Worm (Caenorhabditis elegans) whole organism, L4 larva: ENCODE results near the gene cct-5.

Source experiments
- F37D6.2 ChIP-seq: sonication (generic microtip); optimal IDR thresholded peaks from 2 replicates; lab custom pipeline; 2016; ENCODE audit warnings: mild to moderate bottlenecking, missing genetic modification characterization, missing compliant biosample characterization
- F44E2.7 ChIP-seq: fragments of 200-800 bp; sonication (Bioruptor generic); IDR thresholded peaks from 2 replicates; pipeline ENCODE4 v2.1.2; 2022; ENCODE audit warnings: missing genetic modification characterization, missing compliant biosample characterization
- F49E8.2 ChIP-seq: sonication (generic microtip); optimal IDR thresholded peaks from 2 replicates; lab custom pipeline; 2016; ENCODE audit warnings: missing compliant biosample characterization, mild to moderate bottlenecking, missing genetic modification characterization, borderline replicate concordance
- T20F7.1 ChIP-seq: fragments of 200-800 bp; sonication (Bioruptor generic); optimal IDR thresholded peaks from 2 replicates; lab custom pipeline; 2018; ENCODE audit warnings: mild to moderate bottlenecking, missing genetic modification characterization, missing compliant biosample characterization
- Y48G9A.11 ChIP-seq: fragments of 200-800 bp; sonication (Bioruptor generic); IDR thresholded peaks from 2 replicates; pipeline ENCODE4 v1.3.6; 2022; ENCODE audit warnings: missing genetic modification reagents, missing genetic modification characterization, missing compliant biosample characterization
- aha-1 ChIP-seq: fragments of 150-350 bp; peaks from one replicate; lab custom pipeline; 2014; ENCODE audit warnings: missing biosample characterization, missing genetic modification characterization
- ama-1 ChIP-seq: fragments of 150-350 bp; optimal IDR thresholded peaks from 2 replicates; lab custom pipeline; 2014; ENCODE audit warnings: inconsistent platforms, mixed read lengths
- attf-4 ChIP-seq: sonication (generic microtip); optimal IDR thresholded peaks from 3 replicates; lab custom pipeline; 2017; ENCODE audit warnings: missing biosample characterization, missing genetic modification characterization
- ceh-20 ChIP-seq: fragments of 200-800 bp; sonication (Bioruptor generic); IDR thresholded peaks from 2 replicates; pipeline ENCODE4 v1.3.6; 2022; ENCODE audit warnings: missing genetic modification reagents, missing genetic modification characterization, missing compliant biosample characterization
- ceh-28 ChIP-seq: fragments of 150-350 bp; optimal IDR thresholded peaks from 2 replicates; lab custom pipeline; 2014; ENCODE audit warnings: missing biosample characterization, missing genetic modification reagents, missing genetic modification characterization
- ces-1 ChIP-seq: fragments of 150-350 bp; sonication (generic microtip); optimal IDR thresholded peaks from 4 replicates; lab custom pipeline; 2014; ENCODE audit warnings: missing biosample characterization, missing genetic modification reagents, missing genetic modification characterization
- cey-2 ChIP-seq: sonication (generic microtip); optimal IDR thresholded peaks from 3 replicates; lab custom pipeline; 2017; ENCODE audit warnings: missing genetic modification characterization, mild to moderate bottlenecking, missing compliant biosample characterization, antibody characterized with exemption, borderline replicate concordance; ENCODE audit not compliant: insufficient read depth
- daf-12 ChIP-seq: fragments of 150-350 bp; optimal IDR thresholded peaks from 2 replicates; lab custom pipeline; 2014; ENCODE audit warnings: missing biosample characterization, missing genetic modification reagents, missing genetic modification characterization
- daf-16 ChIP-seq, 3 experiments: sonication (generic microtip); optimal IDR thresholded peaks; 2 replicates each; lab custom pipeline; 2016 to 2017; ENCODE audit warnings: missing genetic modification characterization in 3 of 3, missing genetic modification reagents in 3 of 3, mild to moderate bottlenecking in 2 of 3, missing compliant biosample characterization in 2 of 3, missing biosample characterization in 1 of 3, moderate library complexity in 1 of 3
- daf-19 ChIP-seq: fragments of 200-800 bp; sonication (Bioruptor generic); conservative IDR thresholded peaks from 2 replicates; pipeline ENCODE4 v1.3.6; 2022; ENCODE audit warnings: missing genetic modification characterization, missing compliant biosample characterization
- dmd-6 ChIP-seq: fragments of 200-800 bp; sonication (Bioruptor generic); IDR thresholded peaks from 2 replicates; pipeline ENCODE4 v1.3.6; 2022; ENCODE audit warnings: missing genetic modification reagents, missing genetic modification characterization, missing compliant biosample characterization
- dve-1 ChIP-seq: sonication (generic microtip); optimal IDR thresholded peaks from 2 replicates; lab custom pipeline; 2017; ENCODE audit warnings: antibody characterized with exemption, mild to moderate bottlenecking, missing genetic modification characterization, missing compliant biosample characterization; ENCODE audit not compliant: insufficient read depth
- hif-1 ChIP-seq, 2 experiments: sonication (generic microtip); optimal IDR thresholded peaks; 2 replicates each; lab custom pipeline; 2016 to 2017; ENCODE audit warnings: missing compliant biosample characterization in 2 of 2, missing genetic modification characterization in 2 of 2, missing genetic modification reagents in 2 of 2, missing genotype in 2 of 2, mild to moderate bottlenecking in 1 of 2
- hlh-11 ChIP-seq: fragments of 200-800 bp; sonication (Bioruptor generic); optimal IDR thresholded peaks from 2 replicates; lab custom pipeline; 2018; ENCODE audit warnings: mild to moderate bottlenecking, missing genetic modification characterization, missing compliant biosample characterization
- lin-1 ChIP-seq: fragments of 200-800 bp; sonication (Bioruptor generic); IDR thresholded peaks from 2 replicates; pipeline ENCODE4 v1.3.6; 2022; ENCODE audit warnings: missing genetic modification reagents, missing genetic modification characterization, missing compliant biosample characterization
- lin-13 ChIP-seq: fragments of 150-350 bp; optimal IDR thresholded peaks from 2 replicates; lab custom pipeline; 2014; ENCODE audit warnings: missing biosample characterization, missing genetic modification reagents, missing genetic modification characterization
- lin-29 ChIP-seq: fragments of 200-800 bp; sonication (Bioruptor generic); IDR thresholded peaks from 2 replicates; pipeline ENCODE4 v1.3.6; 2022; ENCODE audit warnings: missing genetic modification reagents, missing genetic modification characterization, missing compliant biosample characterization
- lsy-2 ChIP-seq, 2 experiments: fragments of 150-350 bp in 1 of 2; sonication (generic microtip) in 1 of 2; optimal IDR thresholded peaks; 2 replicates each; lab custom pipeline; 2014 to 2017; ENCODE audit warnings: missing biosample characterization in 2 of 2, missing genetic modification characterization in 2 of 2
- mep-1 ChIP-seq: fragments of 150-350 bp; sonication (generic microtip); optimal IDR thresholded peaks from 3 replicates; lab custom pipeline; 2014; ENCODE audit warnings: missing biosample characterization, missing genetic modification characterization
- mxl-3 ChIP-seq: fragments of 200-800 bp; sonication (Bioruptor generic); optimal IDR thresholded peaks from 2 replicates; lab custom pipeline; 2018; ENCODE audit warnings: mild to moderate bottlenecking, missing genetic modification characterization, missing compliant biosample characterization
- nhr-102 ChIP-seq: sonication (generic microtip); optimal IDR thresholded peaks from 2 replicates; lab custom pipeline; 2016; ENCODE audit warnings: mild to moderate bottlenecking, missing genetic modification characterization, moderate library complexity, missing compliant biosample characterization
- nhr-28 ChIP-seq: fragments of 150-350 bp; optimal IDR thresholded peaks from 2 replicates; lab custom pipeline; 2014; ENCODE audit warnings: missing biosample characterization, missing genetic modification characterization
- nhr-41 ChIP-seq: fragments of 200-800 bp; sonication (Bioruptor generic); IDR thresholded peaks from 2 replicates; pipeline ENCODE4 v1.3.6; 2022; ENCODE audit warnings: missing genetic modification reagents, missing genetic modification characterization, missing compliant biosample characterization
- nhr-42 ChIP-seq: fragments of 200-800 bp; sonication (Bioruptor generic); IDR thresholded peaks from 2 replicates; pipeline ENCODE4 v1.3.6; 2022; ENCODE audit warnings: missing genetic modification characterization, missing compliant biosample characterization
- nhr-48 ChIP-seq: sonication (generic microtip); optimal IDR thresholded peaks from 2 replicates; lab custom pipeline; 2016; ENCODE audit warnings: mild to moderate bottlenecking, missing genetic modification characterization, missing compliant biosample characterization
- nhr-6 ChIP-seq: fragments of 150-350 bp; optimal IDR thresholded peaks from 2 replicates; lab custom pipeline; 2014; ENCODE audit warnings: missing biosample characterization, missing genetic modification characterization
- nhr-77 ChIP-seq: fragments of 150-350 bp; optimal IDR thresholded peaks from 2 replicates; lab custom pipeline; 2014; ENCODE audit warnings: missing biosample characterization, missing genetic modification characterization
- pha-4 ChIP-seq, 2 experiments: fragments of 150-350 bp in 1 of 2; fragments of 200-800 bp in 1 of 2; sonication (Bioruptor generic) in 1 of 2; IDR thresholded peaks in 1 of 2; optimal IDR thresholded peaks in 1 of 2; 2 replicates each; pipeline versions ENCODE4 v1.3.6 to Lab custom; 2014 to 2022; ENCODE audit warnings: missing genetic modification characterization in 2 of 2, missing genetic modification reagents in 2 of 2, missing biosample characterization in 1 of 2, missing compliant biosample characterization in 1 of 2
- php-3 ChIP-seq: fragments of 200-800 bp; sonication (Bioruptor generic); IDR thresholded peaks from 2 replicates; pipeline ENCODE4 v1.3.6; 2022; ENCODE audit warnings: missing genetic modification reagents, missing genetic modification characterization, missing compliant biosample characterization
- pqm-1 ChIP-seq: sonication (generic microtip); optimal IDR thresholded peaks from 2 replicates; lab custom pipeline; 2017; ENCODE audit warnings: missing biosample characterization, missing genetic modification characterization
- rbr-2 ChIP-seq: sonication (generic microtip); optimal IDR thresholded peaks from 2 replicates; lab custom pipeline; 2016; ENCODE audit warnings: missing genotype, missing genetic modification characterization, missing compliant biosample characterization
- saeg-2 ChIP-seq: fragments of 200-800 bp; sonication (Bioruptor generic); IDR thresholded peaks from 2 replicates; pipeline ENCODE4 v1.3.6; 2022; ENCODE audit warnings: missing genetic modification reagents, missing genetic modification characterization, missing compliant biosample characterization
- skn-1 ChIP-seq: fragments of 150-350 bp; optimal IDR thresholded peaks from 2 replicates; lab custom pipeline; 2014; ENCODE audit warnings: missing biosample characterization, missing genetic modification characterization
- tag-97 ChIP-seq: fragments of 200-800 bp; sonication (Bioruptor generic); IDR thresholded peaks from 2 replicates; pipeline ENCODE4 v1.3.6; 2022; ENCODE audit warnings: missing genetic modification characterization, missing compliant biosample characterization
- tra-1 ChIP-seq: fragments of 200-800 bp; sonication (Bioruptor generic); IDR thresholded peaks from 2 replicates; pipeline ENCODE4 v1.3.6; 2022; ENCODE audit warnings: missing genetic modification reagents, missing genetic modification characterization, missing compliant biosample characterization
- vab-7 ChIP-seq: fragments of 200-800 bp; sonication (Bioruptor generic); IDR thresholded peaks from 2 replicates; pipeline ENCODE4 v1.3.6; 2022; ENCODE audit warnings: missing genetic modification reagents, missing genetic modification characterization, missing compliant biosample characterization
- zfp-3 ChIP-seq: fragments of 200-800 bp; sonication (Bioruptor generic); conservative IDR thresholded peaks from 2 replicates; pipeline ENCODE4 v1.3.6; 2022; ENCODE audit warnings: missing genetic modification reagents, missing genetic modification characterization, missing compliant biosample characterization
- ztf-11 ChIP-seq: fragments of 150-350 bp; optimal IDR thresholded peaks from 2 replicates; lab custom pipeline; 2014; ENCODE audit warnings: missing biosample characterization, missing genetic modification characterization
- ztf-7 ChIP-seq: fragments of 150-350 bp; optimal IDR thresholded peaks from 2 replicates; lab custom pipeline; 2014; ENCODE audit warnings: missing biosample characterization, missing genetic modification characterization

cct-5 gene

DNA sequence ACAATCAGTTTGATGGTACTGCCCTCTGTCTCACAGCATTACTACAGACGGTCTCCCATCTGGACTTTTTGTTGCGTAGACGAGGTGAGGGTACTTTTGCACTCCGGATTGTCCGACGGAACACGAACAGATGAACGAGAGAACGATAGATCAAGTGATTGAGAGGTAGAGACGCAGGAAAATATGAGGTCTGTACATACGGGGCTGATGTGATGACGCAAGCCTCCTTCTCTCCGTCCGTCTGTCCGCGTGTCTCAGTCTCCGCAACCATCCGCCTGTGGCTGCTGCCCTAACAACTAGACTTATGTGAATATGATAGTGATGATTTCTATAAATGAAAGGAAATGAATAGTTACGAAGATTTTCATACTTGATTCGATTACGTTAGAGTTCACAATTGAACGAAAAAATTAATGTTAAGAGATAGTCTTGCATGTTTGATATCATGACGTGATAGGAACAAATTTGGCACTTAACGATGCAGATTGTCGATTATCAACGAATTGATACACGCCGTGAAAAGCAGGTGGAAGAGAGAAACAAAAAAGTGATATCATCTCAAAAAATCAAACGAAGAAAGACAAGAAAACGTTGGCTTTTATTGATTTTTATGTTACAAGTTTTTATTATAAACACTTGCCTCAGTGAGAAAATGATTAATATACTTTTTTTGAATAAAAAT lies 5.2 kb downstream of the cct-5 start (continued):
- no peak for TF ChIP-seq daf-12 (tag; lab: Kevin White, UChicago)
- no peak for TF ChIP-seq skn-1 (tag; lab: Kevin White, UChicago)
- TF ChIP-seq nhr-6 (tag; lab: Kevin White, UChicago): no peak
- no peak for TF ChIP-seq daf-19 (GFP tag; lab: Robert Waterston, UW)
- TF ChIP-seq F37D6.2 (tag; lab: Kevin White, UChicago): no peak
- no peak for TF ChIP-seq attf-4 (tag; lab: Kevin White, UChicago)
- peak; percentile 52 for TF ChIP-seq dve-1 (tag; lab: Kevin White, UChicago)
- peak; percentile 68 for TF ChIP-seq hlh-11
- no peak for TF ChIP-seq vab-7 (GFP tag; lab: Robert Waterston, UW)
- no peak for TF ChIP-seq ces-1 (GFP tag; lab: Kevin White, UChicago)
- TF ChIP-seq zfp-3 (GFP tag; lab: Robert Waterston, UW): no peak
- TF ChIP-seq aha-1 (tag; lab: Kevin White, UChicago): peak; percentile 48
- no peak for TF ChIP-seq F44E2.7 (GFP tag; lab: Robert Waterston, UW)
- TF ChIP-seq mep-1 (tag; lab: Kevin White, UChicago): no peak
- TF ChIP-seq rbr-2 (tag; lab: Kevin White, UChicago): no peak
- TF ChIP-seq lin-1 (GFP tag; lab: Robert Waterston, UW): no peak

- TF ChIP-seq ama-1: peak; percentile 85
- TF ChIP-seq ceh-28 (tag; lab: Kevin White, UChicago): no peak
Observed at ce11 chrIII:4498938-4499337, 9.0 kb downstream of the cct-5 start, which contains the start of the genes C07G2.5 and atf-7. Gene C07G2.5, minus strand, starts transcription at chrIII:4499038. Gene atf-7, minus strand, starts transcription at chrIII:4499045.

ce11 chrIII:4496085-4496484 lies 11.8 kb downstream of the cct-5 start:
- TF ChIP-seq tag-97 (GFP tag; lab: Robert Waterston, UW) (no peak), Y48G9A.11 (GFP tag; lab: Robert Waterston, UW) (no peak), tra-1 (GFP tag; lab: Robert Waterston, UW) (peak; percentile 61; the same call in 1 of the 2 replicates), nhr-41 (GFP tag; lab: Robert Waterston, UW) (peak; percentile 39; the same call in 1 of the 2 replicates), hif-1 (tag; optimal IDR thresholded peaks at IDR 0.05; lab: Kevin White, UChicago) (peak in 1 of 2 experiments; percentile 50), nhr-77 (peak; percentile 55), nhr-28 (peak; percentile 78), ceh-20 (GFP tag; lab: Robert Waterston, UW) (0 out of 2 replicates have a peak, but pooled peaks have one; percentile 54), pha-4 (GFP tag; IDR thresholded peaks at IDR 0.05; lab: Robert Waterston, UW) (peak; percentile 68; the same call in 1 of the 2 replicates), pha-4 (tag; optimal IDR thresholded peaks at IDR 0.05; lab: Kevin White, UChicago) (no peak), nhr-42 (GFP tag; lab: Robert Waterston, UW) (0 out of 2 replicates have a peak, but pooled peaks have one; percentile 38), lin-13 (GFP tag; lab: Kevin White, UChicago) (peak; percentile 56), T20F7.1 (peak; percentile 30), lin-29 (GFP tag; lab: Robert Waterston, UW) (no peak), ztf-11 (no peak), saeg-2 (GFP tag; lab: Robert Waterston, UW) (peak; percentile 41; the same call in 1 of the 2 replicates), hlh-11 (peak; percentile 93), dve-1 (tag; lab: Kevin White, UChicago) (peak; percentile 93), ama-1 (peak; percentile 61), cey-2 (tag; lab: Kevin White, UChicago) (peak; percentile 39), nhr-48 (tag; lab: Kevin White, UChicago) (peak; percentile 88), php-3 (GFP tag; lab: Robert Waterston, UW) (peak; percentile 80; the same call in 1 of the 2 replicates), mxl-3 (GFP tag; lab: Kevin White, UChicago) (peak; percentile 46), nhr-102 (tag; lab: Kevin White, UChicago) (peak; percentile 82), pqm-1 (peak; percentile 36), daf-16 (GFP tag; optimal IDR thresholded peaks at IDR 0.05; lab: Kevin White, UChicago) (peak in 1 of 2 experiments; percentile 44), daf-16 (tag; optimal IDR thresholded peaks at IDR 0.05; lab: Kevin White, UChicago) (peak; percentile 96), mep-1 (tag; lab: Kevin White, UChicago) (peak; percentile 58), lsy-2 (tag; optimal IDR thresholded peaks at IDR 0.05; lab: Kevin White, UChicago) (peak in 1 of 2 experiments; percentile 39), ztf-7 (tag; lab: Kevin White, UChicago) (peak; percentile 2), F49E8.2 (tag; lab: Kevin White, UChicago) (no peak), dmd-6 (peak; percentile 95)
